In genomic region chrX:8755352-8755751, dm6 we compare ENCODE assay signal across 1 fruit fly cellular context.
A peak's percentile ranks its signal among the peaks of the same experiment; 100 is the strongest.
TF ChIP-seq lines count a peak whose summit lies in the region.

No protein-coding gene starts in this region.

TF ChIP-seq in whole organism, embryonic, 481 proteins besides CTCF, POLR2A, EP300 and RAD21 (continued from another document and continues in another):
- TF ChIP-seq CG8388 (GFP tag; optimal IDR thresholded peaks at IDR 0.05; lab: Kevin White, UChicago), result peak; percentile 0
- TF ChIP-seq pum (GFP tag; optimal IDR thresholded peaks at IDR 0.05; lab: Kevin White, UChicago), result no peak
- TF ChIP-seq CG16863 (GFP tag; optimal IDR thresholded peaks at IDR 0.05; lab: Kevin White, UChicago), result no peak
- TF ChIP-seq Oaz (GFP tag; IDR thresholded peaks at IDR 0.05; lab: Robert Waterston, UW), result no peak
- no peak for TF ChIP-seq Awh (GFP tag; IDR thresholded peaks at IDR 0.05; lab: Robert Waterston, UW)
- no peak for TF ChIP-seq CG14965 (GFP tag; optimal IDR thresholded peaks at IDR 0.05; lab: Kevin White, UChicago; ENCODE audit: borderline replicate concordance)
- no peak for TF ChIP-seq Hr3 (GFP tag; optimal IDR thresholded peaks at IDR 0.05; lab: Kevin White, UChicago)
- TF ChIP-seq CG1832 (GFP tag; optimal IDR thresholded peaks at IDR 0.05; lab: Kevin White, UChicago), result no peak
- TF ChIP-seq fru (optimal IDR thresholded peaks at IDR 0.05; lab: Kevin White, UChicago), result no peak
- peak; percentile 18; the same call in 1 of the 2 replicates for TF ChIP-seq Ptx1 (GFP tag; IDR thresholded peaks at IDR 0.05; lab: Robert Waterston, UW)
- no peak for TF ChIP-seq ash1 (GFP tag; optimal IDR thresholded peaks at IDR 0.05; lab: Kevin White, UChicago)
- TF ChIP-seq Drgx (GFP tag; IDR thresholded peaks at IDR 0.05; lab: Robert Waterston, UW), result peak; percentile 63
- TF ChIP-seq CG6813 (GFP tag; optimal IDR thresholded peaks at IDR 0.05; lab: Kevin White, UChicago), result no peak
- TF ChIP-seq corto (GFP tag; optimal IDR thresholded peaks at IDR 0.05; lab: Kevin White, UChicago), result no peak
- no peak for TF ChIP-seq ind (GFP tag; optimal IDR thresholded peaks at IDR 0.05; lab: Kevin White, UChicago)
- TF ChIP-seq NFAT (GFP tag; IDR thresholded peaks at IDR 0.05; lab: Robert Waterston, UW), result no peak
- TF ChIP-seq CG12219 (GFP tag; optimal IDR thresholded peaks at IDR 0.05; lab: Kevin White, UChicago), result no peak
- no peak for TF ChIP-seq btn (GFP tag; optimal IDR thresholded peaks at IDR 0.05; lab: Kevin White, UChicago)
- no peak for TF ChIP-seq pho (GFP tag; optimal IDR thresholded peaks at IDR 0.05; lab: Kevin White, UChicago)
- peak; percentile 83 for TF ChIP-seq grau (tag; optimal IDR thresholded peaks at IDR 0.05; lab: Kevin White, UChicago)
- TF ChIP-seq lab (GFP tag; optimal IDR thresholded peaks at IDR 0.05; lab: Kevin White, UChicago), result no peak
- no peak for TF ChIP-seq tna (GFP tag; IDR thresholded peaks at IDR 0.05; lab: Robert Waterston, UW; ENCODE audit: partially characterized antibody)
- TF ChIP-seq CG16815 (GFP tag; optimal IDR thresholded peaks at IDR 0.05; lab: Kevin White, UChicago), result peak; percentile 4
- TF ChIP-seq ham (GFP tag; IDR thresholded peaks at IDR 0.05; lab: Robert Waterston, UW), result no peak
- TF ChIP-seq run (tag; optimal IDR thresholded peaks at IDR 0.05; lab: Kevin White, UChicago), result no peak
- TF ChIP-seq Jarid2 (GFP tag; optimal IDR thresholded peaks at IDR 0.05; lab: Kevin White, UChicago), result no peak
- TF ChIP-seq crp (GFP tag; optimal IDR thresholded peaks at IDR 0.05; lab: Kevin White, UChicago), result no peak
- no peak for TF ChIP-seq HHEX (GFP tag; optimal IDR thresholded peaks at IDR 0.05; lab: Kevin White, UChicago)
- TF ChIP-seq otp (GFP tag; IDR thresholded peaks at IDR 0.05; lab: Robert Waterston, UW), result 0 out of 3 replicates have a peak, but pooled peaks have one; percentile 23
- TF ChIP-seq Fer2 (tag; optimal IDR thresholded peaks at IDR 0.05; lab: Kevin White, UChicago), result no peak
- TF ChIP-seq CG7357 (GFP tag; IDR thresholded peaks at IDR 0.05; lab: Robert Waterston, UW), result peak; percentile 24; the same call in 1 of the 3 replicates
- TF ChIP-seq MTF-1 (GFP tag; optimal IDR thresholded peaks at IDR 0.05; lab: Kevin White, UChicago; ENCODE audit: borderline replicate concordance), result no peak
- TF ChIP-seq gce (GFP tag; IDR thresholded peaks at IDR 0.05; lab: Robert Waterston, UW), result no peak
- no peak for TF ChIP-seq CG4730 (GFP tag; IDR thresholded peaks at IDR 0.05; lab: Robert Waterston, UW)
- no peak for TF ChIP-seq HLHmδ (GFP tag; optimal IDR thresholded peaks at IDR 0.05; lab: Kevin White, UChicago)
- TF ChIP-seq hb (GFP tag; IDR thresholded peaks at IDR 0.05; lab: Robert Waterston, UW; ENCODE audit: partially characterized antibody), result no peak
- TF ChIP-seq CG1603 (tag; optimal IDR thresholded peaks at IDR 0.05; lab: Kevin White, UChicago), result peak; percentile 51
- TF ChIP-seq CG4707 (GFP tag; optimal IDR thresholded peaks at IDR 0.05; lab: Kevin White, UChicago), result no peak
- peak; percentile 34 for TF ChIP-seq CG17829 (tag; optimal IDR thresholded peaks at IDR 0.05; lab: Kevin White, UChicago)
- TF ChIP-seq NK7.1 (GFP tag; optimal IDR thresholded peaks at IDR 0.05; lab: Kevin White, UChicago), result no peak
- no peak for TF ChIP-seq CG34224 (GFP tag; IDR thresholded peaks at IDR 0.05; lab: Robert Waterston, UW; ENCODE audit: partially characterized antibody)
- no peak for TF ChIP-seq slou (GFP tag; optimal IDR thresholded peaks at IDR 0.05; lab: Kevin White, UChicago)
- no peak for TF ChIP-seq Deaf1 (tag; optimal IDR thresholded peaks at IDR 0.05; lab: Kevin White, UChicago)
- no peak for TF ChIP-seq hth (optimal IDR thresholded peaks at IDR 0.05; lab: Kevin White, UChicago)
- no peak for TF ChIP-seq Myb (GFP tag; optimal IDR thresholded peaks at IDR 0.05; lab: Kevin White, UChicago)
- no peak for TF ChIP-seq rib (GFP tag; IDR thresholded peaks at IDR 0.05; lab: Robert Waterston, UW)
- TF ChIP-seq sug (tag; optimal IDR thresholded peaks at IDR 0.05; lab: Kevin White, UChicago), result no peak
- no peak for TF ChIP-seq gt (GFP tag; IDR thresholded peaks at IDR 0.05; lab: Robert Waterston, UW)
- TF ChIP-seq Meics (GFP tag; optimal IDR thresholded peaks at IDR 0.05; lab: Kevin White, UChicago), result no peak
- no peak for TF ChIP-seq CG2875 (GFP tag; optimal IDR thresholded peaks at IDR 0.05; lab: Kevin White, UChicago)
- no peak for TF ChIP-seq cas (GFP tag; IDR thresholded peaks at IDR 0.05; lab: Robert Waterston, UW)
- TF ChIP-seq gcm2 (GFP tag; optimal IDR thresholded peaks at IDR 0.05; lab: Kevin White, UChicago), result no peak
- TF ChIP-seq BEAF-32 (GFP tag; optimal IDR thresholded peaks at IDR 0.05; lab: Kevin White, UChicago), result no peak
- peak; percentile 80 for TF ChIP-seq zfh1 (GFP tag; IDR thresholded peaks at IDR 0.05; lab: Robert Waterston, UW)
- TF ChIP-seq CG10654 (GFP tag; optimal IDR thresholded peaks at IDR 0.05; lab: Kevin White, UChicago), result no peak
- TF ChIP-seq CG13287 (GFP tag; IDR thresholded peaks at IDR 0.05; lab: Robert Waterston, UW; ENCODE audit: partially characterized antibody), result no peak
- no peak for TF ChIP-seq CG8924 (tag; optimal IDR thresholded peaks at IDR 0.05; lab: Kevin White, UChicago)
- no peak for TF ChIP-seq hbn (GFP tag; IDR thresholded peaks at IDR 0.05; lab: Robert Waterston, UW; ENCODE audit: partially characterized antibody)
- TF ChIP-seq Taf1 (GFP tag; IDR thresholded peaks at IDR 0.05; lab: Robert Waterston, UW), result no peak
- no peak for TF ChIP-seq CG3163 (GFP tag; optimal IDR thresholded peaks at IDR 0.05; lab: Kevin White, UChicago)
- no peak for TF ChIP-seq CrebB (tag; optimal IDR thresholded peaks at IDR 0.05; lab: Kevin White, UChicago)
- peak; percentile 50 for TF ChIP-seq Med (GFP tag; lab: Kevin White, UChicago)
- TF ChIP-seq nom (GFP tag; optimal IDR thresholded peaks at IDR 0.05; lab: Kevin White, UChicago), result peak; percentile 48
- TF ChIP-seq HLH54F (GFP tag; optimal IDR thresholded peaks at IDR 0.05; lab: Kevin White, UChicago), result no peak
- no peak for TF ChIP-seq crc (GFP tag; optimal IDR thresholded peaks at IDR 0.05; lab: Kevin White, UChicago)
- TF ChIP-seq NC2α (GFP tag; optimal IDR thresholded peaks at IDR 0.05; lab: Kevin White, UChicago), result no peak
- no peak for TF ChIP-seq bcd (GFP tag; optimal IDR thresholded peaks at IDR 0.05; lab: Kevin White, UChicago)
- no peak for TF ChIP-seq Dp (GFP tag; optimal IDR thresholded peaks at IDR 0.05; lab: Kevin White, UChicago)
- no peak for TF ChIP-seq CG17359 (tag; optimal IDR thresholded peaks at IDR 0.05; lab: Kevin White, UChicago)
- no peak for TF ChIP-seq maf-S (GFP tag; optimal IDR thresholded peaks at IDR 0.05; lab: Kevin White, UChicago)
- no peak for TF ChIP-seq ap (GFP tag; IDR thresholded peaks at IDR 0.05; lab: Robert Waterston, UW)
- no peak for TF ChIP-seq CG11398 (GFP tag; optimal IDR thresholded peaks at IDR 0.05; lab: Kevin White, UChicago)
- no peak for TF ChIP-seq unc-4 (GFP tag; IDR thresholded peaks at IDR 0.05; lab: Robert Waterston, UW; ENCODE audit: partially characterized antibody)
- no peak for TF ChIP-seq CG32767 (GFP tag; IDR thresholded peaks at IDR 0.05; lab: Robert Waterston, UW)
- no peak for TF ChIP-seq Camta (GFP tag; optimal IDR thresholded peaks at IDR 0.05; lab: Kevin White, UChicago)
- TF ChIP-seq zen (tag; optimal IDR thresholded peaks at IDR 0.05; lab: Kevin White, UChicago), result peak; percentile 45
- TF ChIP-seq CG34422 (GFP tag; IDR thresholded peaks at IDR 0.05; lab: Robert Waterston, UW), result no peak
- no peak for TF ChIP-seq CG4617 (GFP tag; optimal IDR thresholded peaks at IDR 0.05; lab: Kevin White, UChicago; ENCODE audit: borderline replicate concordance)
- TF ChIP-seq CG15269 (tag; optimal IDR thresholded peaks at IDR 0.05; lab: Kevin White, UChicago), result no peak
- TF ChIP-seq PHDP (tag; optimal IDR thresholded peaks at IDR 0.05; lab: Kevin White, UChicago), result no peak
- TF ChIP-seq CG9215 (GFP tag; IDR thresholded peaks at IDR 0.05; lab: Robert Waterston, UW), result no peak
- peak; percentile 6 for TF ChIP-seq Neu2 (GFP tag; optimal IDR thresholded peaks at IDR 0.05; lab: Kevin White, UChicago; ENCODE audit: borderline replicate concordance)
- peak; percentile 20 for TF ChIP-seq unpg (GFP tag; optimal IDR thresholded peaks at IDR 0.05; lab: Kevin White, UChicago)
- TF ChIP-seq CG14050 (GFP tag; IDR thresholded peaks at IDR 0.05; lab: Robert Waterston, UW), result no peak
- no peak for TF ChIP-seq gsb (GFP tag; IDR thresholded peaks at IDR 0.05; lab: Robert Waterston, UW)
- no peak for TF ChIP-seq Aef1 (GFP tag; IDR thresholded peaks at IDR 0.05; lab: Robert Waterston, UW)
- no peak for TF ChIP-seq CG10321 (GFP tag; IDR thresholded peaks at IDR 0.05; lab: Robert Waterston, UW)
- 0 out of 3 replicates have a peak, but pooled peaks have one; percentile 34 for TF ChIP-seq H15 (GFP tag; IDR thresholded peaks at IDR 0.05; lab: Robert Waterston, UW)
- TF ChIP-seq zf30C (GFP tag; optimal IDR thresholded peaks at IDR 0.05; lab: Kevin White, UChicago), result no peak
- TF ChIP-seq psq (GFP tag; optimal IDR thresholded peaks at IDR 0.05; lab: Kevin White, UChicago), result no peak
- TF ChIP-seq Atf-2 (GFP tag; optimal IDR thresholded peaks at IDR 0.05; lab: Kevin White, UChicago), result no peak
- TF ChIP-seq so (GFP tag; IDR thresholded peaks at IDR 0.05; lab: Robert Waterston, UW), result no peak
- TF ChIP-seq CG10543 (GFP tag; optimal IDR thresholded peaks at IDR 0.05; lab: Kevin White, UChicago), result no peak
- TF ChIP-seq slp2 (GFP tag; optimal IDR thresholded peaks at IDR 0.05; lab: Kevin White, UChicago), result no peak
- no peak for TF ChIP-seq HmgD (GFP tag; optimal IDR thresholded peaks at IDR 0.05; lab: Kevin White, UChicago)
- no peak for TF ChIP-seq sqz (GFP tag; optimal IDR thresholded peaks at IDR 0.05; lab: Kevin White, UChicago)
- TF ChIP-seq YL-1 (GFP tag; optimal IDR thresholded peaks at IDR 0.05; lab: Kevin White, UChicago), result no peak
- TF ChIP-seq ssp (GFP tag; IDR thresholded peaks at IDR 0.05; lab: Robert Waterston, UW), result no peak
- TF ChIP-seq dan (GFP tag; IDR thresholded peaks at IDR 0.05; lab: Robert Waterston, UW), result peak; percentile 48; the same call in 1 of the 2 replicates
- no peak for TF ChIP-seq tx (GFP tag; optimal IDR thresholded peaks at IDR 0.05; lab: Kevin White, UChicago)
- no peak for TF ChIP-seq tin (GFP tag; optimal IDR thresholded peaks at IDR 0.05; lab: Kevin White, UChicago)
- no peak for TF ChIP-seq Hsf (GFP tag; optimal IDR thresholded peaks at IDR 0.05; lab: Kevin White, UChicago)
- no peak for TF ChIP-seq CG33213 (GFP tag; optimal IDR thresholded peaks at IDR 0.05; lab: Kevin White, UChicago)
- no peak for TF ChIP-seq CG2202 (tag; optimal IDR thresholded peaks at IDR 0.05; lab: Kevin White, UChicago)
- peak; percentile 38; the same call in 1 of the 2 replicates for TF ChIP-seq vvl (GFP tag; IDR thresholded peaks at IDR 0.05; lab: Robert Waterston, UW)
- no peak for TF ChIP-seq CG15073 (GFP tag; optimal IDR thresholded peaks at IDR 0.05; lab: Kevin White, UChicago)
- no peak for TF ChIP-seq jing (GFP tag; optimal IDR thresholded peaks at IDR 0.05; lab: Kevin White, UChicago)
- TF ChIP-seq onecut (GFP tag; IDR thresholded peaks at IDR 0.05; lab: Robert Waterston, UW), result peak; percentile 26; the same call in 1 of the 2 replicates
- TF ChIP-seq CG6272 (GFP tag; IDR thresholded peaks at IDR 0.05; lab: Robert Waterston, UW), result no peak
- no peak for TF ChIP-seq CG7372 (GFP tag; IDR thresholded peaks at IDR 0.05; lab: Robert Waterston, UW)
- TF ChIP-seq CG8944 (GFP tag; optimal IDR thresholded peaks at IDR 0.05; lab: Kevin White, UChicago), result no peak
- no peak for TF ChIP-seq dimm (GFP tag; IDR thresholded peaks at IDR 0.05; lab: Robert Waterston, UW)
- TF ChIP-seq amos (GFP tag; IDR thresholded peaks at IDR 0.05; lab: Robert Waterston, UW; ENCODE audit: partially characterized antibody), result no peak
- TF ChIP-seq croc (GFP tag; conservative IDR thresholded peaks at IDR 0.05; lab: Robert Waterston, UW), result peak; percentile 35; the same call in 1 of the 3 replicates
- no peak for TF ChIP-seq CG12236 (GFP tag; optimal IDR thresholded peaks at IDR 0.05; lab: Kevin White, UChicago)
- peak; percentile 7 for TF ChIP-seq az2 (GFP tag; optimal IDR thresholded peaks at IDR 0.05; lab: Kevin White, UChicago)
- TF ChIP-seq CG6254 (GFP tag; optimal IDR thresholded peaks at IDR 0.05; lab: Kevin White, UChicago), result no peak
- TF ChIP-seq Nf-YC (tag; optimal IDR thresholded peaks at IDR 0.05; lab: Kevin White, UChicago), result no peak
- no peak for TF ChIP-seq CG13894 (tag; optimal IDR thresholded peaks at IDR 0.05; lab: Kevin White, UChicago)
- TF ChIP-seq CG3407 (GFP tag; optimal IDR thresholded peaks at IDR 0.05; lab: Kevin White, UChicago), result no peak
- TF ChIP-seq zen2 (GFP tag; IDR thresholded peaks at IDR 0.05; lab: Robert Waterston, UW; ENCODE audit: partially characterized antibody), result no peak
- TF ChIP-seq emc (GFP tag; optimal IDR thresholded peaks at IDR 0.05; lab: Kevin White, UChicago), result no peak
- peak; percentile 60; the same call in 1 of the 2 replicates for TF ChIP-seq Xrp1 (GFP tag; IDR thresholded peaks at IDR 0.05; lab: Robert Waterston, UW)
- TF ChIP-seq Dbx (GFP tag; IDR thresholded peaks at IDR 0.05; lab: Robert Waterston, UW), result no peak
- no peak for TF ChIP-seq Stat92E (GFP tag; optimal IDR thresholded peaks at IDR 0.05; lab: Kevin White, UChicago)
- no peak for TF ChIP-seq CG2120 (GFP tag; optimal IDR thresholded peaks at IDR 0.05; lab: Kevin White, UChicago)
- TF ChIP-seq D19A (tag; optimal IDR thresholded peaks at IDR 0.05; lab: Kevin White, UChicago), result no peak
- TF ChIP-seq CG11504 (tag; optimal IDR thresholded peaks at IDR 0.05; lab: Kevin White, UChicago), result peak; percentile 17
- TF ChIP-seq CG6791 (GFP tag; IDR thresholded peaks at IDR 0.05; lab: Robert Waterston, UW; ENCODE audit: partially characterized antibody), result no peak
- TF ChIP-seq Asciz (GFP tag; optimal IDR thresholded peaks at IDR 0.05; lab: Kevin White, UChicago), result no peak
- TF ChIP-seq CG2199 (GFP tag; IDR thresholded peaks at IDR 0.05; lab: Robert Waterston, UW), result no peak
- no peak for TF ChIP-seq mld (GFP tag; IDR thresholded peaks at IDR 0.05; lab: Robert Waterston, UW; ENCODE audit: partially characterized antibody)
- no peak for TF ChIP-seq CG7745 (tag; optimal IDR thresholded peaks at IDR 0.05; lab: Kevin White, UChicago)
- TF ChIP-seq CG33557 (GFP tag; optimal IDR thresholded peaks at IDR 0.05; lab: Kevin White, UChicago), result peak; percentile 58
- TF ChIP-seq CG13424 (tag; optimal IDR thresholded peaks at IDR 0.05; lab: Kevin White, UChicago), result peak; percentile 32
- TF ChIP-seq CG10366 (GFP tag; IDR thresholded peaks at IDR 0.05; lab: Robert Waterston, UW), result no peak
- no peak for TF ChIP-seq CG3065 (GFP tag; optimal IDR thresholded peaks at IDR 0.05; lab: Kevin White, UChicago)
